Fruit fly (Drosophila melanogaster) whole organism: ENCODE results near the gene gukh.

Source experiments
- Dll ChIP-seq: fragments of >200 bp; optimal IDR thresholded peaks from 2 replicates; lab custom pipeline; 2017
- EcR ChIP-seq, 2 experiments: fragments of >200 bp; optimal IDR thresholded peaks; 2 replicates each; lab custom pipeline; 2017; ENCODE audit warnings: missing biosample characterization in 2 of 2, missing genetic modification characterization in 2 of 2, missing genetic modification reagents in 2 of 2
- pan ChIP-seq: fragments of >200 bp; optimal IDR thresholded peaks from 2 replicates; lab custom pipeline; 2017
- psq ChIP-seq: fragments of >200 bp; optimal IDR thresholded peaks from 2 replicates; lab custom pipeline; 2017

- TF ChIP-seq Dll (no peak), psq (no peak), pan (lab: Kevin White, UChicago) (no peak), EcR (GFP tag; optimal IDR thresholded peaks at IDR 0.05; lab: Kevin White, UChicago) (no peak)
Measured at dm6 chr3R:18949131-18949530, 34.7 kb upstream of the gukh start.
